Worm (Caenorhabditis elegans) whole organism, late embryonic: ENCODE measurements around the gene srh-47.

Source experiments
- C38D4.7 ChIP-seq: fragments of 200-800 bp; sonication (Bioruptor generic); optimal IDR thresholded peaks from 2 replicates; lab custom pipeline; 2018; ENCODE audit warnings: mild to moderate bottlenecking, missing genetic modification characterization, moderate library complexity, missing compliant biosample characterization
- ama-1 ChIP-seq: fragments of 150-350 bp; optimal IDR thresholded peaks from 2 replicates; lab custom pipeline; 2014
- eyg-1 ChIP-seq: sonication (generic microtip); optimal IDR thresholded peaks from 2 replicates; lab custom pipeline; 2016; ENCODE audit warnings: missing genotype, missing genetic modification characterization, missing compliant biosample characterization
- fkh-10 ChIP-seq: fragments of 150-350 bp; optimal IDR thresholded peaks from 2 replicates; lab custom pipeline; 2014; ENCODE audit warnings: missing biosample characterization, missing genetic modification reagents, missing genetic modification characterization
- hlh-13 ChIP-seq: fragments of 200-800 bp; sonication (Bioruptor generic); optimal IDR thresholded peaks from 2 replicates; lab custom pipeline; 2018; ENCODE audit warnings: mild to moderate bottlenecking, missing genetic modification characterization, missing compliant biosample characterization
- nhr-11 ChIP-seq: fragments of 150-350 bp; optimal IDR thresholded peaks from 2 replicates; lab custom pipeline; 2014; ENCODE audit warnings: missing biosample characterization, missing genetic modification characterization
- nhr-232 ChIP-seq: sonication (generic microtip); optimal IDR thresholded peaks from 2 replicates; lab custom pipeline; 2016; ENCODE audit warnings: missing genetic modification characterization, missing compliant biosample characterization
- pag-3 ChIP-seq: sonication (generic microtip); optimal IDR thresholded peaks from 2 replicates; lab custom pipeline; 2016; ENCODE audit warnings: missing compliant biosample characterization, missing genetic modification characterization, borderline replicate concordance
- pha-4 ChIP-seq: fragments of 150-350 bp; optimal IDR thresholded peaks from 2 replicates; lab custom pipeline; 2018; ENCODE audit warnings: missing biosample characterization, missing genetic modification reagents, missing genetic modification characterization
- pqm-1 ChIP-seq: sonication (generic microtip); optimal IDR thresholded peaks from 2 replicates; lab custom pipeline; 2016; ENCODE audit warnings: missing genetic modification characterization, missing compliant biosample characterization
- pros-1 ChIP-seq: fragments of 150-350 bp; optimal IDR thresholded peaks from 2 replicates; lab custom pipeline; 2014; ENCODE audit warnings: missing biosample characterization, missing genetic modification reagents, missing genetic modification characterization
- rnt-1 ChIP-seq: sonication (generic microtip); optimal IDR thresholded peaks from 2 replicates; lab custom pipeline; 2016; ENCODE audit warnings: missing genetic modification characterization, missing compliant biosample characterization

DNA sequence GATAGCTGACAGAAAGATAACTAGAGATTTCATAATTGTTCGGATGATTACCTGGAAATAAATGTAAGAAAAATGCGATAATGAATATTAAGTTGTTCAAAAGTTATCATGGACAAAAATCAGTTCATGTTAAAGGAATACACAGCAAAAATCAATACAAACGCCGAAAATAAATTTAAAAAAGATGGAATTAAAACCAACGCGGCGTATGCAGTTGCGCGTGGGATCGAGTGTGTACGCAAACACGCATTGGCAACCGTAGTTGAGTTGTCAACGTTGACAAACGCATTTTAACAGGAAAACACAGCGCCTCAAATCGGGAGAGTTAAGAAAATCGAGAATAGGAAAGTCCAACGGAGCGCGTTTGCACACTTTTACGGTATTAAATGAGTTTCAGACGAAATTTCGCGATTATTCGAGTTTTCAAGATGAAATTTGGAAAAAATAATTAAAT lies 26.5 kb upstream of the srh-47 start, which contains the start of gene tmed-10:
- TF ChIP-seq rnt-1 (tag; lab: Kevin White, UChicago) (no peak), pqm-1 (no peak), C38D4.7 (GFP tag; lab: Kevin White, UChicago) (no peak), fkh-10 (no peak), hlh-13 (GFP tag; lab: Kevin White, UChicago) (no peak), nhr-11 (tag; lab: Kevin White, UChicago) (no peak), eyg-1 (no peak), pros-1 (tag; lab: Kevin White, UChicago) (no peak), pha-4 (tag; lab: Kevin White, UChicago) (no peak), ama-1 (no peak), pag-3 (tag; lab: Kevin White, UChicago) (no peak), nhr-232 (no peak)
